Fruit fly (Drosophila melanogaster) whole organism, adult: Measurements from ENCODE around the gene CG13392.

ENCODE experiments used
- CG11617 ChIP-seq: fragments of 200-800 bp; sonication (Bioruptor generic); optimal IDR thresholded peaks from 2 replicates; lab custom pipeline; 2017; ENCODE audit warnings: mild to moderate bottlenecking, missing biosample characterization, missing genetic modification reagents, missing genetic modification characterization
- CG12768 ChIP-seq: fragments of 200-800 bp; sonication (Bioruptor generic); optimal IDR thresholded peaks from 2 replicates; lab custom pipeline; 2017; ENCODE audit warnings: missing biosample characterization, missing genetic modification characterization, mild to moderate bottlenecking, moderate library complexity, missing genetic modification reagents
- CG14711 ChIP-seq: fragments of 200-800 bp; sonication (Bioruptor generic); optimal IDR thresholded peaks from 2 replicates; lab custom pipeline; 2018; ENCODE audit warnings: missing biosample characterization, mild to moderate bottlenecking, missing genetic modification characterization, moderate library complexity
- CG1620 ChIP-seq: fragments of 200-800 bp; sonication (Bioruptor generic); optimal IDR thresholded peaks from 2 replicates; lab custom pipeline; 2016; ENCODE audit warnings: missing biosample characterization, missing genetic modification characterization
- CG33017 ChIP-seq: fragments of 200-800 bp; sonication (Bioruptor generic); optimal IDR thresholded peaks from 2 replicates; lab custom pipeline; 2018; ENCODE audit warnings: missing biosample characterization, mild to moderate bottlenecking, missing genetic modification characterization, moderate library complexity
- CG5204 ChIP-seq: fragments of 200-800 bp; sonication (Bioruptor generic); optimal IDR thresholded peaks from 2 replicates; lab custom pipeline; 2016; ENCODE audit warnings: missing biosample characterization, missing genetic modification characterization
- CG7045 ChIP-seq: fragments of 200-800 bp; sonication (Bioruptor generic); optimal IDR thresholded peaks from 2 replicates; lab custom pipeline; 2017; ENCODE audit warnings: missing biosample characterization, mild to moderate bottlenecking, missing genetic modification characterization
- CG7101 ChIP-seq: fragments of 200-800 bp; sonication (Bioruptor generic); optimal IDR thresholded peaks from 2 replicates; lab custom pipeline; 2018; ENCODE audit warnings: missing biosample characterization, mild to moderate bottlenecking, missing genetic modification characterization, moderate library complexity
- Clk ChIP-seq: fragments of 200-800 bp; sonication (Bioruptor generic); optimal IDR thresholded peaks from 2 replicates; lab custom pipeline; 2017; ENCODE audit warnings: missing biosample characterization, missing genetic modification characterization
- Crg-1 ChIP-seq: fragments of 200-800 bp; sonication (Bioruptor generic); optimal IDR thresholded peaks from 2 replicates; lab custom pipeline; 2016; ENCODE audit warnings: missing biosample characterization, missing genetic modification characterization
- Hr96 ChIP-seq: fragments of 200-800 bp; sonication (Bioruptor generic); optimal IDR thresholded peaks from 2 replicates; lab custom pipeline; 2016; ENCODE audit warnings: missing biosample characterization, missing genetic modification characterization
- Mnt ChIP-seq: fragments of 200-800 bp; sonication (Bioruptor generic); optimal IDR thresholded peaks from 2 replicates; lab custom pipeline; 2016; ENCODE audit warnings: missing biosample characterization, mild to moderate bottlenecking, missing genetic modification characterization
- bab1 ChIP-seq: fragments of 200-800 bp; sonication (Bioruptor generic); optimal IDR thresholded peaks from 3 replicates; lab custom pipeline; 2019; ENCODE audit warnings: missing biosample characterization, mild to moderate bottlenecking, missing genetic modification characterization, moderate library complexity
- cic ChIP-seq: fragments of 200-800 bp; sonication (Bioruptor generic); optimal IDR thresholded peaks from 2 replicates; lab custom pipeline; 2017; ENCODE audit warnings: missing biosample characterization, mild to moderate bottlenecking, missing genetic modification characterization, moderate library complexity
- cnc ChIP-seq, 2 experiments: fragments of >200 bp; optimal IDR thresholded peaks; 2 replicates each; lab custom pipeline; 2017
- kay ChIP-seq: fragments of 200-800 bp; sonication (Bioruptor generic); peaks from one replicate; lab custom pipeline; 2016; ENCODE audit warnings: missing biosample characterization, missing genetic modification characterization, borderline replicate concordance
- ovo ChIP-seq: fragments of 200-800 bp; sonication (Bioruptor generic); optimal IDR thresholded peaks from 2 replicates; lab custom pipeline; 2016; ENCODE audit warnings: missing biosample characterization, missing genetic modification characterization
- pad ChIP-seq: fragments of 200-800 bp; sonication (Bioruptor generic); optimal IDR thresholded peaks from 3 replicates; lab custom pipeline; 2017; ENCODE audit warnings: missing biosample characterization, missing genetic modification characterization, mild to moderate bottlenecking, moderate library complexity, missing genetic modification reagents
- tj ChIP-seq: fragments of 200-800 bp; sonication (Bioruptor generic); optimal IDR thresholded peaks from 3 replicates; lab custom pipeline; 2017; ENCODE audit warnings: missing biosample characterization, mild to moderate bottlenecking, missing genetic modification characterization, moderate library complexity
- toe ChIP-seq: fragments of 200-800 bp; sonication (Bioruptor generic); optimal IDR thresholded peaks from 2 replicates; lab custom pipeline; 2016; ENCODE audit warnings: missing biosample characterization, missing genetic modification characterization

The CG13392 gene

dm6 chr2L:8370364-8371326 is 12.0 kb downstream of the CG13392 start, which contains the start of gene CG17292:
TSS of gene CG17292 (plus strand) at chr2L:8370454.
- TF ChIP-seq Crg-1 (peak; percentile 37), CG33017 (tag; lab: Kevin White, UChicago) (peak; percentile 62), kay (no peak), CG7045 (GFP tag; lab: Kevin White, UChicago) (no peak), pad (GFP tag; lab: Kevin White, UChicago) (peak; percentile 52), CG12768 (peak; percentile 79), Mnt (GFP tag; lab: Kevin White, UChicago) (peak; percentile 81), Clk (GFP tag; lab: Kevin White, UChicago) (peak; percentile 42), ovo (GFP tag; lab: Kevin White, UChicago) (peak; percentile 58), cnc (optimal IDR thresholded peaks at IDR 0.05; lab: Kevin White, UChicago) (no peak), CG11617 (GFP tag; lab: Kevin White, UChicago) (peak; percentile 70), cic (GFP tag; lab: Kevin White, UChicago) (peak; percentile 90), CG14711 (tag; lab: Kevin White, UChicago) (peak; percentile 17), CG5204 (GFP tag; lab: Kevin White, UChicago) (no peak), bab1 (peak; percentile 88), toe (GFP tag; lab: Kevin White, UChicago) (peak; percentile 62), CG1620 (GFP tag; lab: Kevin White, UChicago) (peak; percentile 49), tj (GFP tag; lab: Kevin White, UChicago) (peak; percentile 72), Hr96 (GFP tag; lab: Kevin White, UChicago) (no peak), CG7101 (tag; lab: Kevin White, UChicago) (peak; percentile 65)

dm6 chr2L:8365701-8366643 is 16.6 kb downstream of the CG13392 start, which contains the start of gene Pp2A-29B:
TSS of gene Pp2A-29B (plus strand) at chr2L:8366038.
- TF ChIP-seq CG7101 (tag; lab: Kevin White, UChicago) (peak; percentile 45), CG12768 (no peak), toe (GFP tag; lab: Kevin White, UChicago) (peak; percentile 86), bab1 (no peak), CG1620 (GFP tag; lab: Kevin White, UChicago) (peak; percentile 60), CG14711 (tag; lab: Kevin White, UChicago) (peak; percentile 10), Mnt (GFP tag; lab: Kevin White, UChicago) (peak; percentile 45), pad (GFP tag; lab: Kevin White, UChicago) (peak; percentile 27), CG7045 (GFP tag; lab: Kevin White, UChicago) (no peak), cnc (optimal IDR thresholded peaks at IDR 0.05; lab: Kevin White, UChicago) (no peak), cic (GFP tag; lab: Kevin White, UChicago) (peak; percentile 70), Hr96 (GFP tag; lab: Kevin White, UChicago) (peak; percentile 45), ovo (GFP tag; lab: Kevin White, UChicago) (peak; percentile 58), CG5204 (GFP tag; lab: Kevin White, UChicago) (no peak), tj (GFP tag; lab: Kevin White, UChicago) (peak; percentile 34), Clk (GFP tag; lab: Kevin White, UChicago) (no peak), kay (peak; percentile 66), CG33017 (tag; lab: Kevin White, UChicago) (peak; percentile 25), CG11617 (GFP tag; lab: Kevin White, UChicago) (peak; percentile 37), Crg-1 (peak; percentile 72)

dm6 chr2L:8364006-8364956 is 18.3 kb downstream of the CG13392 start, which contains the start of the genes RpS13 and CSN8:
TSS of gene RpS13 (minus strand) at chr2L:8364662.
TSS of gene CSN8 (plus strand) at chr2L:8364855.
- TF ChIP-seq Hr96 (GFP tag; lab: Kevin White, UChicago) (peak; percentile 19), CG14711 (tag; lab: Kevin White, UChicago) (peak; percentile 72), bab1 (peak; percentile 51), CG7045 (GFP tag; lab: Kevin White, UChicago) (no peak), toe (GFP tag; lab: Kevin White, UChicago) (peak; percentile 54), cic (GFP tag; lab: Kevin White, UChicago) (peak; percentile 37), cnc (optimal IDR thresholded peaks at IDR 0.05; lab: Kevin White, UChicago) (no peak), CG7101 (tag; lab: Kevin White, UChicago) (peak; percentile 46), CG11617 (GFP tag; lab: Kevin White, UChicago) (peak; percentile 46), pad (GFP tag; lab: Kevin White, UChicago) (peak; percentile 37), CG1620 (GFP tag; lab: Kevin White, UChicago) (peak; percentile 28), CG5204 (GFP tag; lab: Kevin White, UChicago) (no peak), kay (no peak), Mnt (GFP tag; lab: Kevin White, UChicago) (peak; percentile 96)
